Worm (Caenorhabditis elegans): ENCODE data around the gene srv-8.

Gene srv-8

DNA sequence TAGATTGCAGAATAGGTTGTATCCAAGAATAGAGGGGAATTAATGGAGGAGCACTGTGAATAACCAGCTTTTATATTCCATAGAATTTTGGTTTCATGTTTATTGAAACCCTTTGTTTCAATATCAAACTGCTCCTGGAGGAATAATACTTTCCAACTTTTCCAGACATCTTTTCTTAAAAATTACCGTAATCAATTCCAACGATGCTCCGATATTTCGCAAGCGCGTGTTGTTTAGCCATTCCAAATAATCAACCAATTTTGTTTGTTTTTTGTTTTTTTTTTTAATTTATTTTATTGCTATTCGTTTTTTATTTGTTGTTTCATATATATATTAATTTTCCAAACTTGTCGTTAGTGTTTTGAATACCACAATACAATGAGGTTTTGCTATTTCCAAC is 14.5 kb downstream of the srv-8 start, which contains the start of gene cutl-1:
cutl-1 (minus strand) TSS at position 83 of the 400 bp plus-strand sequence.
- TF ChIP-seq sma-9 (GFP tag; optimal IDR thresholded peaks at IDR 0.05) = no peak
- no peak for TF ChIP-seq sma-9 (tag; optimal IDR thresholded peaks at IDR 0.05)
- no peak for TF ChIP-seq skn-1 (tag; optimal IDR thresholded peaks at IDR 0.05)
- no peak for TF ChIP-seq sem-4 (tag; optimal IDR thresholded peaks at IDR 0.05)
- TF ChIP-seq ceh-16 (tag; optimal IDR thresholded peaks at IDR 0.05) = no peak
- peak in 1 of 2 experiments; percentile 32 for TF ChIP-seq lsy-2 (tag; optimal IDR thresholded peaks at IDR 0.05)
- no peak for TF ChIP-seq ztf-1 (GFP tag; conservative IDR thresholded peaks at IDR 0.05)
- TF ChIP-seq ceh-82 (tag; optimal IDR thresholded peaks at IDR 0.05) = no peak
- TF ChIP-seq crh-2 (tag; optimal IDR thresholded peaks at IDR 0.05) = no peak
- TF ChIP-seq mbf-1 (tag; optimal IDR thresholded peaks at IDR 0.05) = no peak

DNA sequence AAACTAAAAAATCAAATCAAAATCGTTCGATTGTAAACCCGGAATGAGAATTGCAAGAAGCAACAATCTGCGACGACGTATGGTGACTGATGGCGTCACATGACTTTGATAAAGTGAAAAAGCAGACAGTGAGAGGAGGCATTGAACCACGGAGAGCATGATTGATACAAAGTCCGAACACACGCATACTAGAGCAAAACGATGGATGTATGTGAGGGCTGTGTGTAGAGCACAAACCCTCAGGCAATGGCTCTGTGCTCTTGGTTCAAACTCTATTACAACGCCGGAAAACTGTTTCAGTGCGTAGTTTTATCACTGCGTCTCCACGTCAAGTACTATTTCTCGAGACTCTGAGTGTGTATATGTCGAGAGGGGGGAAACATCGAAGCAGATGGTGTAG is 18.0 kb downstream of the srv-8 start:
- no peak for TF ChIP-seq nhr-21 (tag; optimal IDR thresholded peaks at IDR 0.05)
- TF ChIP-seq F13H6.1 (tag; optimal IDR thresholded peaks at IDR 0.05) = peak; percentile 3
- TF ChIP-seq alr-1 (tag; optimal IDR thresholded peaks at IDR 0.05) = no peak
- TF ChIP-seq blmp-1 (tag; optimal IDR thresholded peaks at IDR 0.05; ENCODE audit: insufficient read depth) = no peak
- no peak for TF ChIP-seq mab-5 (tag; optimal IDR thresholded peaks at IDR 0.05)
- TF ChIP-seq lin-39 (tag; optimal IDR thresholded peaks at IDR 0.05) = peak; percentile 72
- no peak for TF ChIP-seq nhr-12 (tag; optimal IDR thresholded peaks at IDR 0.05)
- TF ChIP-seq unc-39 (tag; optimal IDR thresholded peaks at IDR 0.05) = no peak
- TF ChIP-seq C34F6.9 (tag; optimal IDR thresholded peaks at IDR 0.05) = peak; percentile 31
- TF ChIP-seq sma-9 (GFP tag; optimal IDR thresholded peaks at IDR 0.05) = peak; percentile 42
- no peak for TF ChIP-seq sma-9 (tag; optimal IDR thresholded peaks at IDR 0.05)
- TF ChIP-seq lin-13 (GFP tag; optimal IDR thresholded peaks at IDR 0.05) = no peak
- no peak for TF ChIP-seq nhr-23 (tag; optimal IDR thresholded peaks at IDR 0.05)
- TF ChIP-seq ama-1 (optimal IDR thresholded peaks at IDR 0.05) = no peak
- TF ChIP-seq ztf-11 (tag; optimal IDR thresholded peaks at IDR 0.05) = no peak
- TF ChIP-seq elt-3 (tag; optimal IDR thresholded peaks at IDR 0.05) = no peak
- no peak for TF ChIP-seq ceh-16 (tag; optimal IDR thresholded peaks at IDR 0.05)
- TF ChIP-seq gmeb-1 (tag; optimal IDR thresholded peaks at IDR 0.05) = no peak
- peak; percentile 80 for TF ChIP-seq nhr-129 (tag; optimal IDR thresholded peaks at IDR 0.05)
- TF ChIP-seq nhr-77 (tag; optimal IDR thresholded peaks at IDR 0.05) = no peak
- no peak for TF ChIP-seq egl-27 (tag; optimal IDR thresholded peaks at IDR 0.05)
- no peak for TF ChIP-seq peb-1 (tag; optimal IDR thresholded peaks at IDR 0.05)
- peak; percentile 4 for TF ChIP-seq unc-55 (GFP tag; optimal IDR thresholded peaks at IDR 0.05)
- TF ChIP-seq crh-2 (tag; optimal IDR thresholded peaks at IDR 0.05) = no peak
- peak in 1 of 2 experiments; percentile 18 for TF ChIP-seq lsy-2 (tag; optimal IDR thresholded peaks at IDR 0.05)
- TF ChIP-seq mbf-1 (tag; optimal IDR thresholded peaks at IDR 0.05) = no peak
- TF ChIP-seq snpc-4 (tag; optimal IDR thresholded peaks at IDR 0.05) = no peak

DNA sequence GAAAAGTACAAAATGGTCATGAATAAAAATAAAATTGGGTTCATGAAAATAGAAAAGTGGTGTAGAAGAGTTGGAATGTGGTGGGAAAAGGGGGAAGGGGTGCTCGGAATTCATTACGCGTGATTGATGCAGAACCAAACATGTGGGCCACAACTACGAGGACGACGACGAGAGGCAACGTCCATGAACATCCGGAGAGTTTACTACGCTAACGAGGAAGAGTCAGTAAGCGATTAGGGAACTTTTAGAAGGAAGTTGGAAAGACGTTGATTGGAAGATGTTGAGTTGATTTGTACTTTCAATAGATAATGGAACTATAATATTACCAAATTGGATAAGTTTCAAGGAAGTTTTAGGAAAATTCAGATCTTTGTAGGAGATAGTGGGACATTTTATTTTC is 18.9 kb downstream of the srv-8 start:
- TF ChIP-seq ztf-1 (GFP tag; conservative IDR thresholded peaks at IDR 0.05) (no peak), nhr-10 (tag; optimal IDR thresholded peaks at IDR 0.05) (no peak), nhr-12 (tag; optimal IDR thresholded peaks at IDR 0.05) (no peak), snpc-4 (tag; optimal IDR thresholded peaks at IDR 0.05) (no peak), nhr-23 (tag; optimal IDR thresholded peaks at IDR 0.05) (no peak), unc-55 (GFP tag; optimal IDR thresholded peaks at IDR 0.05) (no peak), ztf-4 (tag; optimal IDR thresholded peaks at IDR 0.05) (no peak), sem-4 (tag; optimal IDR thresholded peaks at IDR 0.05) (no peak)

DNA sequence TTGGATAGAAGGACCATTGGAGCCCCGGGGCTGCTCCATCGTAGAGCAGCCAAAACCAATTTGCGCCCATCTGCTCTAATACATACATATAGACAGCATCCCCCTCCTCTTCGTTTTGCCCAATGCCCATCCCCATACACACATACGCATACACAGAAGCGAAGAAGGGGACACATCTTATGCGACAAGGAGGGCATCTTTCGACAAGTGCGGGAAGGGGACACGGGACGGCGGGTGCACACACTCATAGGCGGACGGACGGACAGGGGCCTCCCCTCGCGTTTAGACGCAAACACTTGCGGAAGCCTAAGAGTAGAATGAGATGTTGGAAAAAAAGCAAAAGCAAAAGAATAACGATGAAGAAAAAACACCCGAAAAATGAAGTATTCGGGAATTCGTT is 24.1 kb downstream of the srv-8 start:
- TF ChIP-seq Y55F3AM.14 (GFP tag; optimal IDR thresholded peaks at IDR 0.05) = peak; percentile 39
- no peak for TF ChIP-seq lsy-2 (tag; optimal IDR thresholded peaks at IDR 0.05)
- peak; percentile 17 for TF ChIP-seq nhr-129 (tag; optimal IDR thresholded peaks at IDR 0.05)
- TF ChIP-seq zag-1 (tag; optimal IDR thresholded peaks at IDR 0.05) = peak; percentile 48
- TF ChIP-seq fos-1 (tag; optimal IDR thresholded peaks at IDR 0.05) = no peak

ce11 chrV:13394968-13395367 is 25.6 kb downstream of the srv-8 start:
- TF ChIP-seq lin-13 (GFP tag; optimal IDR thresholded peaks at IDR 0.05) = no peak
- TF ChIP-seq aly-2 (tag; optimal IDR thresholded peaks at IDR 0.05) = no peak
- TF ChIP-seq sem-4 (tag; optimal IDR thresholded peaks at IDR 0.05) = no peak
- no peak for TF ChIP-seq dmd-4 (tag; optimal IDR thresholded peaks at IDR 0.05)
- TF ChIP-seq peb-1 (tag; optimal IDR thresholded peaks at IDR 0.05) = no peak
